Fruit fly (Drosophila melanogaster): ENCODE results near the gene Trs23.
A peak's percentile ranks its signal among the peaks of the same experiment; 100 is the strongest.

The Trs23 gene

dm6 chr2L:8692426-8693180 lies 6.6 kb downstream of the Trs23 start:
- TF ChIP-seq tai (GFP tag; optimal IDR thresholded peaks at IDR 0.05) (no peak), woc (GFP tag; optimal IDR thresholded peaks at IDR 0.05) (peak; percentile 30), Hr83 (GFP tag; optimal IDR thresholded peaks at IDR 0.05; ENCODE audit: poor library complexity, severe bottlenecking) (peak; percentile 78), Myc (optimal IDR thresholded peaks at IDR 0.05) (no peak), dl (GFP tag; optimal IDR thresholded peaks at IDR 0.05; ENCODE audit: insufficient read depth in 1 of 2, partially characterized antibody in 2 of 2) (no peak), brk (GFP tag; optimal IDR thresholded peaks at IDR 0.05) (no peak), sv (GFP tag; optimal IDR thresholded peaks at IDR 0.05) (no peak), ey (GFP tag; optimal IDR thresholded peaks at IDR 0.05) (peak; percentile 30), Dfd (GFP tag; optimal IDR thresholded peaks at IDR 0.05) (no peak), foxo (GFP tag; optimal IDR thresholded peaks at IDR 0.05) (peak in 1 of 2 experiments; percentile 62), Abd-B (GFP tag; optimal IDR thresholded peaks at IDR 0.05) (no peak), CG9705 (GFP tag; optimal IDR thresholded peaks at IDR 0.05) (peak; percentile 33), N (GFP tag; optimal IDR thresholded peaks at IDR 0.05) (no peak), rgr (GFP tag; optimal IDR thresholded peaks at IDR 0.05) (peak; percentile 75), dmrt93B (GFP tag; optimal IDR thresholded peaks at IDR 0.05) (peak; percentile 27), jim (GFP tag; optimal IDR thresholded peaks at IDR 0.05) (peak; percentile 30), GATAd (GFP tag; optimal IDR thresholded peaks at IDR 0.05) (no peak), psq (GFP tag; optimal IDR thresholded peaks at IDR 0.05) (peak; percentile 61), OdsH (GFP tag; optimal IDR thresholded peaks at IDR 0.05) (peak; percentile 72), Rel (GFP tag; optimal IDR thresholded peaks at IDR 0.05) (no peak), Rel (tag; optimal IDR thresholded peaks at IDR 0.05) (peak; percentile 63), HLH106 (tag; optimal IDR thresholded peaks at IDR 0.05) (peak; percentile 36), dsf (GFP tag; optimal IDR thresholded peaks at IDR 0.05; ENCODE audit: borderline replicate concordance) (peak; percentile 51), h (GFP tag; optimal IDR thresholded peaks at IDR 0.05) (peak; percentile 71), Vsx2 (GFP tag; optimal IDR thresholded peaks at IDR 0.05; ENCODE audit: partially characterized antibody) (peak; percentile 63), CrebA (GFP tag; optimal IDR thresholded peaks at IDR 0.05; ENCODE audit: borderline replicate concordance) (peak; percentile 9), CG32264 (GFP tag; optimal IDR thresholded peaks at IDR 0.05) (no peak), br (GFP tag; optimal IDR thresholded peaks at IDR 0.05) (peak; percentile 74), Sp1 (GFP tag; optimal IDR thresholded peaks at IDR 0.05) (peak; percentile 62), usp (GFP tag; optimal IDR thresholded peaks at IDR 0.05) (no peak), Jra (GFP tag; optimal IDR thresholded peaks at IDR 0.05) (peak; percentile 58), pan (optimal IDR thresholded peaks at IDR 0.05) (no peak), Hnf4 (GFP tag; optimal IDR thresholded peaks at IDR 0.05) (peak; percentile 87), Mio (GFP tag; optimal IDR thresholded peaks at IDR 0.05) (no peak), Hr78 (GFP tag; optimal IDR thresholded peaks at IDR 0.05) (no peak), Dif (GFP tag; optimal IDR thresholded peaks at IDR 0.05; ENCODE audit: partially characterized antibody) (no peak), fru (GFP tag; optimal IDR thresholded peaks at IDR 0.05) (peak; percentile 53)

dm6 chr2L:8694250-8694704 lies 8.2 kb downstream of the Trs23 start:
- TF ChIP-seq foxo (GFP tag; optimal IDR thresholded peaks at IDR 0.05) (no peak), ey (GFP tag; optimal IDR thresholded peaks at IDR 0.05) (no peak), h (GFP tag; optimal IDR thresholded peaks at IDR 0.05) (peak; percentile 66), Dfd (GFP tag; optimal IDR thresholded peaks at IDR 0.05) (no peak), br (GFP tag; optimal IDR thresholded peaks at IDR 0.05) (peak; percentile 33), dsf (GFP tag; optimal IDR thresholded peaks at IDR 0.05; ENCODE audit: borderline replicate concordance) (no peak), CG9705 (GFP tag; optimal IDR thresholded peaks at IDR 0.05) (no peak), tai (GFP tag; optimal IDR thresholded peaks at IDR 0.05) (no peak), Hr83 (GFP tag; optimal IDR thresholded peaks at IDR 0.05; ENCODE audit: poor library complexity, severe bottlenecking) (no peak), dl (GFP tag; optimal IDR thresholded peaks at IDR 0.05; ENCODE audit: insufficient read depth in 1 of 2, partially characterized antibody in 2 of 2) (no peak), Hr78 (GFP tag; optimal IDR thresholded peaks at IDR 0.05) (no peak), fru (GFP tag; optimal IDR thresholded peaks at IDR 0.05) (no peak), Abd-B (GFP tag; optimal IDR thresholded peaks at IDR 0.05) (no peak), brk (GFP tag; optimal IDR thresholded peaks at IDR 0.05) (no peak), GATAd (GFP tag; optimal IDR thresholded peaks at IDR 0.05) (no peak), woc (GFP tag; optimal IDR thresholded peaks at IDR 0.05) (no peak), sv (GFP tag; optimal IDR thresholded peaks at IDR 0.05) (no peak), Hnf4 (GFP tag; optimal IDR thresholded peaks at IDR 0.05) (peak; percentile 10), Sp1 (GFP tag; optimal IDR thresholded peaks at IDR 0.05) (no peak), psq (GFP tag; optimal IDR thresholded peaks at IDR 0.05) (no peak), lola (GFP tag; optimal IDR thresholded peaks at IDR 0.05) (no peak), pan (optimal IDR thresholded peaks at IDR 0.05) (no peak), HLH106 (tag; optimal IDR thresholded peaks at IDR 0.05) (peak; percentile 16), Jra (GFP tag; optimal IDR thresholded peaks at IDR 0.05) (peak; percentile 77), Dif (GFP tag; optimal IDR thresholded peaks at IDR 0.05; ENCODE audit: partially characterized antibody) (peak; percentile 4), jim (GFP tag; optimal IDR thresholded peaks at IDR 0.05) (no peak), Rel (GFP tag; optimal IDR thresholded peaks at IDR 0.05) (peak; percentile 70), Rel (tag; optimal IDR thresholded peaks at IDR 0.05) (peak; percentile 96), Vsx2 (GFP tag; optimal IDR thresholded peaks at IDR 0.05; ENCODE audit: partially characterized antibody) (peak; percentile 1), Myc (optimal IDR thresholded peaks at IDR 0.05) (no peak), dmrt93B (GFP tag; optimal IDR thresholded peaks at IDR 0.05) (no peak), usp (GFP tag; optimal IDR thresholded peaks at IDR 0.05) (no peak), rgr (GFP tag; optimal IDR thresholded peaks at IDR 0.05) (peak; percentile 41), OdsH (GFP tag; optimal IDR thresholded peaks at IDR 0.05) (no peak), CG32264 (GFP tag; optimal IDR thresholded peaks at IDR 0.05) (no peak), CrebA (GFP tag; optimal IDR thresholded peaks at IDR 0.05; ENCODE audit: borderline replicate concordance) (peak; percentile 35)
